Fruit fly (Drosophila melanogaster): ENCODE results near the gene CG13308.

DNA sequence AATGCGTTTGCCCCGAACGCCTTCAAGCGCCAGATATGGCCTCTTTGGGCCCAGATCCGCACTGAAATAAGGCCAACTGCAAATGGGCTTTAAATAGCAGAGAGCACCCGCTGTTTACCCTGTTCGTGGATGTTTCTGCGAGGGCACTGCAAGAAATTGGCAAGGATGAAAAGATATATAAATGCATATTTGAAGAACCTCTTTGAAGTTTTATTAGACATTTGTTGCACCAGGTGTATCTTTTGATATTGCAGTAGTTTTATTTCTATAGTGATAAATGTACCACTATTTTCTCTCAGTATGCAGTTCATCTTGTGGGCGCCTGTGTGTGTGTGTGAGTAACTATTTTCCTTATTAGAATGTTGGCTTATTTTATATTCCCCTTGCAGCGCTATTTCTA is 5.1 kb downstream of the CG13308 start:
- TF ChIP-seq cyc (GFP tag; optimal IDR thresholded peaks at IDR 0.05) (no peak), CG15336 (GFP tag; IDR thresholded peaks at IDR 0.05) (peak; percentile 85), topi (GFP tag; optimal IDR thresholded peaks at IDR 0.05) (peak; percentile 4), CG6854 (GFP tag; optimal IDR thresholded peaks at IDR 0.05) (no peak), Blimp-1 (GFP tag; optimal IDR thresholded peaks at IDR 0.05) (no peak), Sox102F (GFP tag; optimal IDR thresholded peaks at IDR 0.05) (no peak), Eip75B (GFP tag; optimal IDR thresholded peaks at IDR 0.05) (peak; percentile 30), vri (GFP tag; optimal IDR thresholded peaks at IDR 0.05) (no peak), CG3919 (GFP tag; optimal IDR thresholded peaks at IDR 0.05) (peak; percentile 63), CG16779 (tag; optimal IDR thresholded peaks at IDR 0.05) (no peak), achi (GFP tag; optimal IDR thresholded peaks at IDR 0.05) (peak; percentile 50), Eip78C (GFP tag) (peak; percentile 90), Sox15 (GFP tag; optimal IDR thresholded peaks at IDR 0.05) (no peak), CG7368 (GFP tag; optimal IDR thresholded peaks at IDR 0.05) (peak; percentile 7)
